Fruit fly (Drosophila melanogaster) whole organism, adult: ENCODE measurements around the gene stv.

Experiments used
- CG11617 ChIP-seq: fragments of 200-800 bp; sonication (Bioruptor generic); optimal IDR thresholded peaks from 2 replicates; lab custom pipeline; 2017; ENCODE audit warnings: mild to moderate bottlenecking, missing biosample characterization, missing genetic modification reagents, missing genetic modification characterization
- CG12768 ChIP-seq: fragments of 200-800 bp; sonication (Bioruptor generic); optimal IDR thresholded peaks from 2 replicates; lab custom pipeline; 2017; ENCODE audit warnings: missing biosample characterization, missing genetic modification characterization, mild to moderate bottlenecking, moderate library complexity, missing genetic modification reagents
- CG14711 ChIP-seq: fragments of 200-800 bp; sonication (Bioruptor generic); optimal IDR thresholded peaks from 2 replicates; lab custom pipeline; 2018; ENCODE audit warnings: missing biosample characterization, mild to moderate bottlenecking, missing genetic modification characterization, moderate library complexity
- CG1620 ChIP-seq: fragments of 200-800 bp; sonication (Bioruptor generic); optimal IDR thresholded peaks from 2 replicates; lab custom pipeline; 2016; ENCODE audit warnings: missing biosample characterization, missing genetic modification characterization
- CG33017 ChIP-seq: fragments of 200-800 bp; sonication (Bioruptor generic); optimal IDR thresholded peaks from 2 replicates; lab custom pipeline; 2018; ENCODE audit warnings: missing biosample characterization, mild to moderate bottlenecking, missing genetic modification characterization, moderate library complexity
- CG5204 ChIP-seq: fragments of 200-800 bp; sonication (Bioruptor generic); optimal IDR thresholded peaks from 2 replicates; lab custom pipeline; 2016; ENCODE audit warnings: missing biosample characterization, missing genetic modification characterization
- CG7045 ChIP-seq: fragments of 200-800 bp; sonication (Bioruptor generic); optimal IDR thresholded peaks from 2 replicates; lab custom pipeline; 2017; ENCODE audit warnings: missing biosample characterization, mild to moderate bottlenecking, missing genetic modification characterization
- CG7101 ChIP-seq: fragments of 200-800 bp; sonication (Bioruptor generic); optimal IDR thresholded peaks from 2 replicates; lab custom pipeline; 2018; ENCODE audit warnings: missing biosample characterization, mild to moderate bottlenecking, missing genetic modification characterization, moderate library complexity
- Clk ChIP-seq: fragments of 200-800 bp; sonication (Bioruptor generic); optimal IDR thresholded peaks from 2 replicates; lab custom pipeline; 2017; ENCODE audit warnings: missing biosample characterization, missing genetic modification characterization
- Crg-1 ChIP-seq: fragments of 200-800 bp; sonication (Bioruptor generic); optimal IDR thresholded peaks from 2 replicates; lab custom pipeline; 2016; ENCODE audit warnings: missing biosample characterization, missing genetic modification characterization
- Hr96 ChIP-seq: fragments of 200-800 bp; sonication (Bioruptor generic); optimal IDR thresholded peaks from 2 replicates; lab custom pipeline; 2016; ENCODE audit warnings: missing biosample characterization, missing genetic modification characterization
- Mnt ChIP-seq: fragments of 200-800 bp; sonication (Bioruptor generic); optimal IDR thresholded peaks from 2 replicates; lab custom pipeline; 2016; ENCODE audit warnings: missing biosample characterization, mild to moderate bottlenecking, missing genetic modification characterization
- bab1 ChIP-seq: fragments of 200-800 bp; sonication (Bioruptor generic); optimal IDR thresholded peaks from 3 replicates; lab custom pipeline; 2019; ENCODE audit warnings: missing biosample characterization, mild to moderate bottlenecking, missing genetic modification characterization, moderate library complexity
- cic ChIP-seq: fragments of 200-800 bp; sonication (Bioruptor generic); optimal IDR thresholded peaks from 2 replicates; lab custom pipeline; 2017; ENCODE audit warnings: missing biosample characterization, mild to moderate bottlenecking, missing genetic modification characterization, moderate library complexity
- cnc ChIP-seq, 2 experiments: fragments of >200 bp; optimal IDR thresholded peaks; 2 replicates each; lab custom pipeline; 2017
- kay ChIP-seq: fragments of 200-800 bp; sonication (Bioruptor generic); peaks from one replicate; lab custom pipeline; 2016; ENCODE audit warnings: missing biosample characterization, missing genetic modification characterization, borderline replicate concordance
- ovo ChIP-seq: fragments of 200-800 bp; sonication (Bioruptor generic); optimal IDR thresholded peaks from 2 replicates; lab custom pipeline; 2016; ENCODE audit warnings: missing biosample characterization, missing genetic modification characterization
- pad ChIP-seq: fragments of 200-800 bp; sonication (Bioruptor generic); optimal IDR thresholded peaks from 3 replicates; lab custom pipeline; 2017; ENCODE audit warnings: missing biosample characterization, missing genetic modification characterization, mild to moderate bottlenecking, moderate library complexity, missing genetic modification reagents
- tj ChIP-seq: fragments of 200-800 bp; sonication (Bioruptor generic); optimal IDR thresholded peaks from 3 replicates; lab custom pipeline; 2017; ENCODE audit warnings: missing biosample characterization, mild to moderate bottlenecking, missing genetic modification characterization, moderate library complexity
- toe ChIP-seq: fragments of 200-800 bp; sonication (Bioruptor generic); optimal IDR thresholded peaks from 2 replicates; lab custom pipeline; 2016; ENCODE audit warnings: missing biosample characterization, missing genetic modification characterization

Gene stv

DNA sequence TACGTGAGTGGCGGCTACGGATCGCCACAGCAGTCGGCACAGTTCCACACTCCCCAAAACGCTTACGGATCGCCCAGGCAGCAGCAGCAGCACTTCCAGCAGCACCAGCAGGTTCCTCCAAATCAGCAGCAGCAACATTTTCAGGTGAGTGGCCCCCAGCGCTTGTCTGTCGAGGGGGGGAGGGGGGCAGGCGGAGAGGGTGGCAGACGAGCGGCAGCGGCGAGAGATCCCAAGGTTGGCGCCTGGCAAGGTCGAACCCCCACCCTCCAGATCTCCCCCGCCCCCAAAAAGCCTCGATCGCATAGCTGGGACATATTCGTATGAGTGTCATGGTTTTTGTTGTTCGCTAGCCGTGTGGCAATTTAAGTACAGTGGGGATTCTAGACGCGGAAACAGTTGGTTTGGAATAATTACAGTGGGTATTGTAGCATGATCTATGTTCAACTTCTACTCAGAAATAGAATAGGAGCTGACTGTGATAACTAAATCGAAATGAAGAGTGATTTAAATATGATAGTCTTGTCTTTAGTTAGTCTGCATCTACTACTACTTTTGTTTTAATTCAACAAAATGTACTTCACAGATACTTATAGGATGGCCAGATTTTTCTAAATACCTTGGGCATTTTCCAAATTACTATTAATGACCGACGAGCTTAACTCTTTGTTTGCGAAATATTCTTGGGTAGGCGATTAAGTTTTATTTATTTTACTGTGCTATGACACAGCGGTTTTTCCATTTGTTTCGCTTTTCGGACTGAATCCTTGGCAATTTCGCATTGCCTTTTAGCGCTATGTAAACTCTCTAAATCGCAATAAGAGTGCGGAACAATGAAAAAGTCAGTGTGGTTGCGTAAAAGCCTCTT lies 1.2 kb downstream of the stv start:
- TF ChIP-seq cnc (optimal IDR thresholded peaks at IDR 0.05; lab: Kevin White, UChicago) (peak in 1 of 2 experiments; percentile 71), CG5204 (GFP tag; lab: Kevin White, UChicago) (no peak)

DNA sequence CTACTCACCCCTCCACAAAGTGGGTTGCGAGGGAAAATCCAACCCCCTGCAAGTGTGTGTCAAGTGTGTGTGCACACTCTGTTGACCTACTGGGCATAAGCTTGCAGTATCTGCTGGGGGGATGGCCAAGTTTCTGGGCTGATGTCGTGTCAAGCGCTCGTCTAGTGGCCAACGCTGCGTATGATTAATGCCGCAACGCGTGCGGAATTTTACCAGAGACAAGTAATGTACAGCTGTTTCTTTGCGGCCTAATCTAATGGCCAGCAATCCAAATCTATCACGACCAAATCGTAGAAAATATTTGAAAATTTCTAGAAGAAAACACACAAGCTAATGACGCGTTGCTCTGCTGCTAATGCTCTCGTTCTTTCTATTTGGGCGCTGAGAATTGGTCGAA lies 1.9 kb downstream of the stv start:
- TF ChIP-seq Clk (GFP tag; lab: Kevin White, UChicago) (no peak), CG12768 (peak; percentile 8)

DNA sequence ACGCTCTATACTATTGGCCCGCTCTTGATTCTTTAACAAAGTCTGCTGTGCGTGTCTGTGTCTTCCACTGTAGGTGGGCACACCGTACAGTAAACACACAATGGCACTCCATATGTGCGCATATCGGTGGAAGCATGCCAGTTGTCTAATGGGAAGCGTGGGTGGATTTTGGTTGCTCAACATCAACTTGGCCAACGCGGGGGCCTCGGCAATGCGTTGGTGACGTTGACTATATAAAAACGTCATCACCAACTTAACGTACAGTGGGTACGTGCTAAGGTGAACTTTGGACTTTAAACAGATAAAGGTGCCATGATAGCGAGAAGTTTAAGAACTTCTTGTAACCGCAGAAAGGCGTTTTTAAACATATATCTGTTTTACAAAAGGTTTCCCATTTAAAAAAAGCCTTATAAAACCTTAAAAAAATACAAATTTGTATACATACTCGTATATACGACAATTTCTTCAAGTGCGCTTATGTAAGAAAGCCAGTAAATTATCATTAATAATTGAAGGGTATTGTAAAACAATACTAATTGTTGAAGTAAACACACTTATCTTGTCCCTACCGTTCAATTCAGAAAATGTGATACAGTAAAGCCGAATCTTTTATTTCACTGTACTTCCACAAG lies 2.4 kb downstream of the stv start:
- TF ChIP-seq pad (peak; percentile 7), Clk (GFP tag; lab: Kevin White, UChicago) (no peak), CG1620 (no peak), CG7045 (GFP tag; lab: Kevin White, UChicago) (peak; percentile 76), cnc (optimal IDR thresholded peaks at IDR 0.05; lab: Kevin White, UChicago) (no peak), toe (GFP tag; lab: Kevin White, UChicago) (peak; percentile 61), Hr96 (GFP tag; lab: Kevin White, UChicago) (peak; percentile 60), ovo (no peak), CG5204 (GFP tag; lab: Kevin White, UChicago) (peak; percentile 80), CG14711 (tag; lab: Kevin White, UChicago) (peak; percentile 12), Crg-1 (GFP tag; lab: Kevin White, UChicago) (no peak), tj (GFP tag; lab: Kevin White, UChicago) (no peak), CG11617 (peak; percentile 67), CG12768 (peak; percentile 69), Mnt (no peak), kay (GFP tag; lab: Kevin White, UChicago) (no peak), bab1 (GFP tag; lab: Kevin White, UChicago) (no peak), CG33017 (tag; lab: Kevin White, UChicago) (peak; percentile 56), CG7101 (tag; lab: Kevin White, UChicago) (peak; percentile 13)

DNA sequence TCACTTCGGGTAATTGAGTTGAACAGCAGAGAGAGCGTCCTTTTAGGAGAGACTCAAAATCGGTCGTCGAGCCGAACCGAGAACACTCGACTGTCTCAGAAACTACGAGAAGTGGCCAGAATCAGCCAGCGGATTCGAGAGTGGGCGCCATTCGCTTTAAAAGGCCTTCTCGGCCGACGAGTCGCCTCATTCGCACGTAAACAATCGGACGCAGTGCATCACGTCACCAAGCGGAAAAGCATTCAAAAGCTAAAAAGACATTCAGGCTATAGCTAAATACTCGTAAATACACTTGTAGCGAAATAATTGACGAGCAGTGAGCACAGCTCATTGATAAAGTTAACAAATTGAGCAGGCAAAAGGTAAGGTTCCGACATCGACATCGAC lies 2.9 kb downstream of the stv start:
- TF ChIP-seq CG7101 (tag; lab: Kevin White, UChicago) (peak; percentile 21), CG33017 (tag; lab: Kevin White, UChicago) (no peak), bab1 (GFP tag; lab: Kevin White, UChicago) (peak; percentile 19), cic (GFP tag; lab: Kevin White, UChicago) (peak; percentile 94), Hr96 (GFP tag; lab: Kevin White, UChicago) (peak; percentile 21), Crg-1 (GFP tag; lab: Kevin White, UChicago) (no peak), Mnt (peak; percentile 37), CG11617 (peak; percentile 7)

DNA sequence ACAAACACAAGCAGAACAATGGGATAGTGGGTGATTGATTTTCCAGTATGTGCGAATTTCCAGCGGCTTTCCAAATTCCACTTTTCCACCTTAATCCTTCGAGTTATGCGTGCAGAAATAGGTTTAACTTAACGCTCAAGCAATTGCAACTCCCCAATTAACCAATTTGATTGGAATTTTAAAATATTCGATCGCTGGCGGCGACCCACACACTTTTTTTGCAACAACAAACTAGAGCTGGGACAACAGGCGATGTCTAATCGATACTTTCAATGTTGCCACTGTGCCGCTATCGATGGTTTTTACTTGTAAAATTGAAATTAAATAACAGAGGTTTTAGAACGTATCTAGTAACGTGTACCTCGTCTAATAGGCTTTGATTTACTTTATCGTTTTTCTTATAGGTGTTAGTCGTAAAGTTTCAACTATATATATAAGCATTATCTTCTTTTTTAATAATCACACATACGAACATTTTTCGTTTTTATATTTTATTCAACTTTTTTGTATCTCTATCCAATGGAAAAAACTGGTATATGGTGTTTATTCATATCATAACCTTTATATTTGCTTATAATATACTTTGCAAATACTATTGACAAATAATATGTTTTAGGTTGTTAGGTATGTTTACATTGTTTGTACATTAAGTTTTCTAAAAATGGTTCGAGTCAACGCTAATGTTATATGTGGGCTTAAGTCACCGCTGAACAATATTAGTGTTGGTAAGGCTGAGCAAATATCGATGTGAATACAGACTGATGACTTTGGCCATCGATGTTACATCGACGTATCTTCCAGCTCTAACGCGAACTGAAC lies 8.9 kb downstream of the stv start, which contains the start of the genes Abp1 and Tgi:
Gene Abp1 (minus strand): TSS at position 240 of the 819 bp plus-strand sequence.
Gene Tgi (plus strand): TSS at position 757 of the 819 bp plus-strand sequence.
- TF ChIP-seq ovo, result no peak
- TF ChIP-seq pad, result peak; percentile 31
- peak; percentile 6 for TF ChIP-seq Hr96 (GFP tag; lab: Kevin White, UChicago)
- peak; percentile 39 for TF ChIP-seq CG7101 (tag; lab: Kevin White, UChicago)
- TF ChIP-seq Mnt, result peak; percentile 13
- peak; percentile 10 for TF ChIP-seq bab1 (GFP tag; lab: Kevin White, UChicago)
- TF ChIP-seq CG1620, result peak; percentile 61
- TF ChIP-seq CG5204 (GFP tag; lab: Kevin White, UChicago), result no peak
- no peak for TF ChIP-seq cic (GFP tag; lab: Kevin White, UChicago)
- no peak for TF ChIP-seq CG7045 (GFP tag; lab: Kevin White, UChicago)
- no peak for TF ChIP-seq CG33017 (tag; lab: Kevin White, UChicago)
- peak; percentile 31 for TF ChIP-seq toe (GFP tag; lab: Kevin White, UChicago)

DNA sequence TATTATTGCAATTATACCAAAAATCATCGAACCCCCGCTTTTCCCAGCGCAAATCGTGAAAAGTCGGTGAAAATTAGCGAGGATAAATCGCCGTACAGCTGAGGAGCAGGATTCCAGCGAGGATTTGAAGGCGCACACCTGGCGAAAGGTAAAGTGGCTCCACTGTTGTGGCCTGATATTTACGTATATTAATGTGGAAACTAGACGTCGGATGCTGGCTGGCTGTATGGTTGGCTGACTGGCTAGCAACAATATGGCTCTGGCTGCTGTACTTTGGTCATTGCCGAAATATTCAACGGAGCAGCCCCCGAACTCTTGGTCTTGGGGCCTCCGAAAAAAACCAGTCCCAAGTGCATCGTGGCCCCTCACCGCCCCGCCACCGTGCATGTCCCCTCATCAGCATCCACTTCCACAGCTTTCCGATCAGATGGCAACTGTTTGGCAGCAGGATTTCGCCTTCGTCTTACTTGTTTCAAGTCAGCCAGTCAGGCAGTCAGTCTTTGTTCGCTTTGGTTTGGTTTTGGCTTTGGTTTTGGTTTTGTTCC lies 9.6 kb downstream of the stv start:
- TF ChIP-seq CG14711 (tag; lab: Kevin White, UChicago), result no peak
- no peak for TF ChIP-seq Hr96 (GFP tag; lab: Kevin White, UChicago)
- no peak for TF ChIP-seq CG33017 (tag; lab: Kevin White, UChicago)
- TF ChIP-seq bab1 (GFP tag; lab: Kevin White, UChicago), result no peak
- TF ChIP-seq CG11617, result no peak
- TF ChIP-seq ovo, result no peak
- TF ChIP-seq cnc (optimal IDR thresholded peaks at IDR 0.05; lab: Kevin White, UChicago), result no peak
- no peak for TF ChIP-seq cic (GFP tag; lab: Kevin White, UChicago)
- no peak for TF ChIP-seq CG12768
- TF ChIP-seq CG7101 (tag; lab: Kevin White, UChicago), result no peak
- no peak for TF ChIP-seq Clk (GFP tag; lab: Kevin White, UChicago)
- TF ChIP-seq toe (GFP tag; lab: Kevin White, UChicago), result no peak
- TF ChIP-seq CG5204 (GFP tag; lab: Kevin White, UChicago), result no peak
- TF ChIP-seq tj (GFP tag; lab: Kevin White, UChicago), result no peak
- TF ChIP-seq Crg-1 (GFP tag; lab: Kevin White, UChicago), result no peak
- TF ChIP-seq kay (GFP tag; lab: Kevin White, UChicago), result no peak
- no peak for TF ChIP-seq CG1620
- no peak for TF ChIP-seq pad
- TF ChIP-seq Mnt, result no peak
- TF ChIP-seq CG7045 (GFP tag; lab: Kevin White, UChicago), result no peak
